Fruit fly (Drosophila melanogaster) ovary, adult (tissue): ENCODE measurements around the gene TrpRS.

ENCODE experiments used
- CG17801 ChIP-seq: fragments of 200-800 bp; optimal IDR thresholded peaks from 2 replicates; lab custom pipeline; 2019; ENCODE audit warnings: missing biosample characterization, mild to moderate bottlenecking, missing genetic modification characterization, moderate library complexity; ENCODE audit not compliant: partially characterized antibody

Gene TrpRS

dm6 chr3R:9224807-9225206 lies 41.9 kb downstream of the TrpRS start:
- TF ChIP-seq CG17801: peak; percentile 12

- peak; percentile 81 for TF ChIP-seq CG17801
Observed at dm6 chr3R:9222355-9222754, 44.3 kb downstream of the TrpRS start.

- TF ChIP-seq CG17801: no peak
Observed at dm6 chr3R:9220064-9220864, 46.4 kb downstream of the TrpRS start.

dm6 chr3R:9217607-9218006 lies 49.1 kb downstream of the TrpRS start:
- no peak for TF ChIP-seq CG17801

- no peak for TF ChIP-seq CG17801
Observed at dm6 chr3R:9215551-9215950, 51.2 kb downstream of the TrpRS start.
